Fruit fly (Drosophila melanogaster) whole organism, embryonic: ENCODE data around the gene CG15625.

Experiments used
- Asciz ChIP-seq: fragments of 200-800 bp; sonication (Bioruptor generic); optimal IDR thresholded peaks from 2 replicates; lab custom pipeline; 2017; ENCODE audit warnings: missing biosample characterization, mild to moderate bottlenecking, missing genetic modification characterization, missing genetic modification reagents
- CG10565 ChIP-seq: fragments of 200-800 bp; sonication (Bioruptor generic); optimal IDR thresholded peaks from 3 replicates; lab custom pipeline; 2016; ENCODE audit warnings: missing biosample characterization, mild to moderate bottlenecking, missing genetic modification characterization
- CG11723 ChIP-seq: fragments of 200-800 bp; sonication (Bioruptor generic); optimal IDR thresholded peaks from 2 replicates; lab custom pipeline; 2017; ENCODE audit warnings: missing biosample characterization, mild to moderate bottlenecking, missing genetic modification characterization
- CG12659 ChIP-seq: fragments of 200-800 bp; sonication (Bioruptor generic); optimal IDR thresholded peaks from 3 replicates; lab custom pipeline; 2017; ENCODE audit warnings: mild to moderate bottlenecking, missing biosample characterization, missing genetic modification reagents, missing genetic modification characterization
- CG13287 ChIP-seq: fragments of 200-800 bp; sonication (Bioruptor generic); IDR thresholded peaks from 2 replicates; pipeline ENCODE4 v1.3.6; 2022; ENCODE audit warnings: missing biosample characterization, missing genetic modification characterization; ENCODE audit not compliant: partially characterized antibody
- CG1602 ChIP-seq: fragments of 200-800 bp; sonication (Bioruptor generic); optimal IDR thresholded peaks from 3 replicates; lab custom pipeline; 2016; ENCODE audit warnings: missing biosample characterization, missing genetic modification characterization
- CG31224 ChIP-seq: fragments of 200-800 bp; sonication (Bioruptor generic); IDR thresholded peaks from 2 replicates; pipeline ENCODE4 v1.3.6; 2022; ENCODE audit warnings: missing biosample characterization, missing genetic modification characterization
- CG34376 ChIP-seq: fragments of 200-800 bp; sonication (Bioruptor generic); optimal IDR thresholded peaks from 2 replicates; lab custom pipeline; 2018; ENCODE audit warnings: missing biosample characterization, mild to moderate bottlenecking, missing genetic modification characterization
- CG4730 ChIP-seq: fragments of 200-800 bp; sonication (Bioruptor generic); IDR thresholded peaks from 2 replicates; pipeline ENCODE4 v1.3.6; 2022; ENCODE audit warnings: missing biosample characterization, missing genetic modification characterization
- CG5180 ChIP-seq: fragments of 200-800 bp; sonication (Bioruptor generic); optimal IDR thresholded peaks from 3 replicates; lab custom pipeline; 2017; ENCODE audit warnings: missing biosample characterization, missing genetic modification characterization, mild to moderate bottlenecking, moderate library complexity, missing genetic modification reagents
- CG5953 ChIP-seq: fragments of 200-800 bp; sonication (Bioruptor generic); IDR thresholded peaks from 2 replicates; pipeline ENCODE4 v1.3.6; 2022; ENCODE audit warnings: missing biosample characterization, missing genetic modification characterization
- CG6813 ChIP-seq: fragments of 200-800 bp; sonication (Bioruptor generic); optimal IDR thresholded peaks from 2 replicates; lab custom pipeline; 2017; ENCODE audit warnings: missing biosample characterization, missing genetic modification characterization, mild to moderate bottlenecking, moderate library complexity, missing genetic modification reagents
- CG6854 ChIP-seq: fragments of 200-800 bp; sonication (Bioruptor generic); optimal IDR thresholded peaks from 3 replicates; lab custom pipeline; 2017; ENCODE audit warnings: missing biosample characterization, mild to moderate bottlenecking, missing genetic modification characterization
- CG7963 ChIP-seq: fragments of 200-800 bp; sonication (Bioruptor generic); IDR thresholded peaks from 3 replicates; pipeline ENCODE4 v1.3.6; 2022; ENCODE audit warnings: missing biosample characterization, missing genetic modification characterization; ENCODE audit not compliant: partially characterized antibody
- CG8924 ChIP-seq: fragments of 200-800 bp; optimal IDR thresholded peaks from 3 replicates; lab custom pipeline; 2019; ENCODE audit warnings: missing biosample characterization, mild to moderate bottlenecking, missing genetic modification characterization, moderate library complexity
- CG8944 ChIP-seq: fragments of 200-800 bp; sonication (Bioruptor generic); optimal IDR thresholded peaks from 3 replicates; lab custom pipeline; 2016; ENCODE audit warnings: missing biosample characterization, missing genetic modification characterization
- CG9609 ChIP-seq: fragments of 200-800 bp; sonication (Bioruptor generic); optimal IDR thresholded peaks from 3 replicates; lab custom pipeline; 2016; ENCODE audit warnings: missing biosample characterization, missing genetic modification characterization
- CoRest ChIP-seq: fragments of 200-800 bp; sonication (Bioruptor generic); optimal IDR thresholded peaks from 3 replicates; lab custom pipeline; 2018; ENCODE audit warnings: missing biosample characterization, mild to moderate bottlenecking, missing genetic modification characterization, moderate library complexity
- Dad ChIP-seq: fragments of 200-800 bp; sonication (Bioruptor generic); optimal IDR thresholded peaks from 3 replicates; lab custom pipeline; 2016; ENCODE audit warnings: missing biosample characterization, missing genetic modification characterization
- Dll ChIP-seq: fragments of 200-800 bp; sonication (Bioruptor generic); IDR thresholded peaks from 4 replicates; pipeline ENCODE4 v1.3.6; 2022; ENCODE audit warnings: missing biosample characterization, missing genetic modification characterization; ENCODE audit not compliant: partially characterized antibody
- Lhr ChIP-seq: fragments of 200-800 bp; sonication (Bioruptor generic); optimal IDR thresholded peaks from 3 replicates; lab custom pipeline; 2017; ENCODE audit warnings: mild to moderate bottlenecking, missing biosample characterization, missing genetic modification reagents, missing genetic modification characterization
- MBD-R2 ChIP-seq: fragments of 200-800 bp; sonication (Bioruptor generic); IDR thresholded peaks from 2 replicates; pipeline ENCODE4 v1.3.6; 2022; ENCODE audit warnings: missing biosample characterization, missing genetic modification characterization
- Max ChIP-seq: fragments of 200-800 bp; sonication (Bioruptor generic); optimal IDR thresholded peaks from 2 replicates; lab custom pipeline; 2016; ENCODE audit warnings: missing biosample characterization, mild to moderate bottlenecking, missing genetic modification characterization
- Neu2 ChIP-seq: fragments of 200-800 bp; sonication (Bioruptor generic); optimal IDR thresholded peaks from 3 replicates; lab custom pipeline; 2016; ENCODE audit warnings: missing biosample characterization, missing genetic modification characterization, borderline replicate concordance
- Oaz ChIP-seq: fragments of 200-800 bp; sonication (Bioruptor generic); IDR thresholded peaks from 2 replicates; pipeline ENCODE4 v1.3.6; 2022; ENCODE audit warnings: missing biosample characterization, missing genetic modification characterization
- Oli ChIP-seq: fragments of 200-800 bp; sonication (Bioruptor generic); optimal IDR thresholded peaks from 2 replicates; lab custom pipeline; 2018; ENCODE audit warnings: missing biosample characterization, mild to moderate bottlenecking, missing genetic modification characterization, moderate library complexity
- PHDP ChIP-seq: fragments of 200-800 bp; sonication (Bioruptor generic); optimal IDR thresholded peaks from 3 replicates; lab custom pipeline; 2018; ENCODE audit warnings: missing biosample characterization, mild to moderate bottlenecking, missing genetic modification characterization, moderate library complexity
- Rx ChIP-seq: fragments of 200-800 bp; sonication (Bioruptor generic); IDR thresholded peaks from 2 replicates; pipeline ENCODE4 v1.3.6; 2022; ENCODE audit warnings: missing biosample characterization, missing genetic modification characterization
- Spps ChIP-seq: fragments of 200-800 bp; sonication (Bioruptor generic); optimal IDR thresholded peaks from 2 replicates; lab custom pipeline; 2018; ENCODE audit warnings: missing biosample characterization, mild to moderate bottlenecking, missing genetic modification characterization
- Vsx1 ChIP-seq: fragments of 200-800 bp; sonication (Bioruptor generic); optimal IDR thresholded peaks from 2 replicates; lab custom pipeline; 2017; ENCODE audit warnings: missing biosample characterization, mild to moderate bottlenecking, missing genetic modification characterization, missing genetic modification reagents
- aop ChIP-seq: fragments of 200-800 bp; sonication (Bioruptor generic); IDR thresholded peaks from 2 replicates; pipeline ENCODE4 v1.3.6; 2022; ENCODE audit warnings: missing biosample characterization, missing genetic modification characterization
- az2 ChIP-seq: fragments of 200-800 bp; sonication (Bioruptor generic); optimal IDR thresholded peaks from 3 replicates; lab custom pipeline; 2016; ENCODE audit warnings: missing biosample characterization, missing genetic modification characterization
- chm ChIP-seq: fragments of 200-800 bp; sonication (Bioruptor generic); IDR thresholded peaks from 2 replicates; pipeline ENCODE4 v1.3.6; 2022; ENCODE audit warnings: missing biosample characterization, missing genetic modification characterization
- emc ChIP-seq: fragments of 200-800 bp; sonication (Bioruptor generic); optimal IDR thresholded peaks from 2 replicates; lab custom pipeline; 2016; ENCODE audit warnings: missing biosample characterization, missing genetic modification characterization
- fd102C ChIP-seq: fragments of 200-800 bp; sonication (Bioruptor generic); optimal IDR thresholded peaks from 2 replicates; lab custom pipeline; 2018; ENCODE audit warnings: missing biosample characterization, mild to moderate bottlenecking, missing genetic modification characterization, moderate library complexity
- gfzf ChIP-seq: fragments of 200-800 bp; sonication (Bioruptor generic); optimal IDR thresholded peaks from 2 replicates; lab custom pipeline; 2016; ENCODE audit warnings: missing biosample characterization, mild to moderate bottlenecking, missing genetic modification characterization, moderate library complexity
- jigr1 ChIP-seq: fragments of 200-800 bp; sonication (Bioruptor generic); IDR thresholded peaks from 3 replicates; pipeline ENCODE4 v1.3.6; 2022; ENCODE audit warnings: missing biosample characterization, missing genetic modification characterization
- kay ChIP-seq: fragments of 200-800 bp; sonication (Bioruptor generic); optimal IDR thresholded peaks from 2 replicates; lab custom pipeline; 2016; ENCODE audit warnings: missing biosample characterization, missing genetic modification characterization
- kni ChIP-seq: fragments of 200-800 bp; sonication (Bioruptor generic); optimal IDR thresholded peaks from 3 replicates; lab custom pipeline; 2017; ENCODE audit warnings: mild to moderate bottlenecking, missing biosample characterization, missing genetic modification reagents, missing genetic modification characterization
- lab ChIP-seq: fragments of 200-800 bp; sonication (Bioruptor generic); optimal IDR thresholded peaks from 3 replicates; lab custom pipeline; 2017; ENCODE audit warnings: missing biosample characterization, missing genetic modification characterization, mild to moderate bottlenecking, moderate library complexity, missing genetic modification reagents
- lilli ChIP-seq: fragments of 200-800 bp; sonication (Bioruptor generic); optimal IDR thresholded peaks from 3 replicates; lab custom pipeline; 2016; ENCODE audit warnings: missing biosample characterization, missing genetic modification characterization
- sc ChIP-seq, 3 experiments: fragments of >200 bp in 2 of 3; fragments of 200-800 bp in 1 of 3; sonication (Bioruptor generic) in 1 of 3; optimal IDR thresholded peaks; 2 replicates in 2 of 3; 3 replicates in 1 of 3; lab custom pipeline; 2017; ENCODE audit warnings: mild to moderate bottlenecking in 1 of 3, missing biosample characterization in 1 of 3, missing genetic modification characterization in 1 of 3, missing genetic modification reagents in 1 of 3
- sens-2 ChIP-seq: fragments of 200-800 bp; sonication (Bioruptor generic); IDR thresholded peaks from 2 replicates; pipeline ENCODE4 v1.3.6; 2022; ENCODE audit warnings: missing biosample characterization, missing genetic modification characterization
- shn ChIP-seq: fragments of 200-800 bp; sonication (Bioruptor generic); optimal IDR thresholded peaks from 3 replicates; lab custom pipeline; 2016; ENCODE audit warnings: missing biosample characterization, missing genetic modification characterization
- slbo ChIP-seq: fragments of 200-800 bp; sonication (Bioruptor generic); IDR thresholded peaks from 2 replicates; pipeline ENCODE4 v1.3.6; 2022; ENCODE audit warnings: missing biosample characterization, missing genetic modification characterization
- stc ChIP-seq: fragments of 200-800 bp; sonication (Bioruptor generic); IDR thresholded peaks from 2 replicates; pipeline ENCODE4 v1.3.6; 2022; ENCODE audit warnings: missing biosample characterization, missing genetic modification characterization
- trem ChIP-seq: fragments of 200-800 bp; optimal IDR thresholded peaks from 3 replicates; lab custom pipeline; 2019; ENCODE audit warnings: missing biosample characterization, mild to moderate bottlenecking, missing genetic modification characterization, moderate library complexity
- unc-4 ChIP-seq: fragments of 200-800 bp; sonication (Bioruptor generic); IDR thresholded peaks from 2 replicates; pipeline ENCODE4 v1.3.6; 2022; ENCODE audit warnings: missing biosample characterization, missing genetic modification characterization; ENCODE audit not compliant: partially characterized antibody
- z ChIP-seq: fragments of 200-800 bp; sonication (Bioruptor generic); IDR thresholded peaks from 3 replicates; pipeline ENCODE4 v1.3.6; 2022; ENCODE audit warnings: missing biosample characterization, missing genetic modification characterization
- zfh1 ChIP-seq: fragments of 200-800 bp; sonication (Bioruptor generic); IDR thresholded peaks from 3 replicates; pipeline ENCODE4 v1.3.6; 2022; ENCODE audit warnings: missing biosample characterization, missing genetic modification characterization

The CG15625 gene

DNA sequence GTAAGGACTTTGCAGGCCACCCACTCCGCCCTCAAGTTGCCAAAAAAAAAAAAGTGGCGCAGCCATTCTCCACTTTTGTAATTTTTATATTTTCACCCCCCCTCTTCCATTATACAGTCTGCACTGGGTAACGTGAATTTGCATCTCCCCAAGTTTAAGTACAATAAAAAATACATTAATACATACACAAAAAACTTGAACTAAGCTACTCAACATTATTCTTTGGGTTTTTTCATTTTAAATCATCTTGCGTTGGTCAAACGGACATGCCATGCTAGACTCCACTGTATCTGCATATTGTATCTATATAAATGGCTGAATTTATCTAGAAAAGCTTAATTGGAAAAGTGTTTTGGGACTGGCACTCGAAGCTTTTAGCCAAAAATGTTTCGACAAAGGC is 28.3 kb upstream of the CG15625 start (continued):
- no peak for TF ChIP-seq CG5953 (GFP tag; lab: Robert Waterston, UW)
- peak; percentile 7 for TF ChIP-seq az2 (GFP tag; lab: Kevin White, UChicago)
- TF ChIP-seq emc (GFP tag; lab: Kevin White, UChicago) = no peak
- no peak for TF ChIP-seq fd102C (GFP tag; lab: Kevin White, UChicago)
- TF ChIP-seq Asciz (GFP tag; lab: Kevin White, UChicago) = no peak
- peak; percentile 65 for TF ChIP-seq slbo (GFP tag; lab: Robert Waterston, UW)
- no peak for TF ChIP-seq gfzf (GFP tag; lab: Kevin White, UChicago)
- no peak for TF ChIP-seq trem (tag; lab: Kevin White, UChicago)
- no peak for TF ChIP-seq CG7963 (GFP tag; lab: Robert Waterston, UW)
- no peak for TF ChIP-seq CG13287
- TF ChIP-seq Dll = no peak
- peak; percentile 76 for TF ChIP-seq lab (GFP tag; lab: Kevin White, UChicago)
- TF ChIP-seq Vsx1 (GFP tag; lab: Kevin White, UChicago) = no peak
- no peak for TF ChIP-seq CG5180
- no peak for TF ChIP-seq CG34376 (GFP tag; lab: Kevin White, UChicago)
- TF ChIP-seq Spps = no peak
- TF ChIP-seq CG31224 (GFP tag; lab: Robert Waterston, UW) = peak; percentile 21; the same call in 1 of the 2 replicates
- TF ChIP-seq sens-2 (GFP tag; lab: Robert Waterston, UW) = no peak
- no peak for TF ChIP-seq zfh1 (GFP tag; lab: Robert Waterston, UW)
- no peak for TF ChIP-seq Neu2 (GFP tag; lab: Kevin White, UChicago)
- TF ChIP-seq MBD-R2 = peak; percentile 33; the same call in 1 of the 2 replicates
- TF ChIP-seq kni (GFP tag; lab: Kevin White, UChicago) = no peak
- TF ChIP-seq chm = no peak
- TF ChIP-seq Rx (GFP tag; lab: Robert Waterston, UW) = peak; percentile 57; the same call in 1 of the 2 replicates
- no peak for TF ChIP-seq PHDP (tag; lab: Kevin White, UChicago)
- no peak for TF ChIP-seq kay (GFP tag; lab: Kevin White, UChicago)
- TF ChIP-seq jigr1 (GFP tag; lab: Robert Waterston, UW) = peak; percentile 33; the same call in 1 of the 3 replicates
- peak; percentile 8 for TF ChIP-seq CG6813 (GFP tag; lab: Kevin White, UChicago)
- no peak for TF ChIP-seq CG8924
- no peak for TF ChIP-seq shn (GFP tag; lab: Kevin White, UChicago)
- TF ChIP-seq CG11723 (GFP tag; lab: Kevin White, UChicago) = no peak
- no peak for TF ChIP-seq sc (optimal IDR thresholded peaks at IDR 0.05; lab: Kevin White, UChicago)
- no peak for TF ChIP-seq sc (GFP tag; optimal IDR thresholded peaks at IDR 0.05; lab: Kevin White, UChicago)
- no peak for TF ChIP-seq CG1602
- TF ChIP-seq Oaz (GFP tag; lab: Robert Waterston, UW) = no peak
- no peak for TF ChIP-seq Dad (GFP tag; lab: Kevin White, UChicago)
- no peak for TF ChIP-seq Lhr (GFP tag; lab: Kevin White, UChicago)
- no peak for TF ChIP-seq CG6854 (GFP tag; lab: Kevin White, UChicago)
- no peak for TF ChIP-seq CG12659 (GFP tag; lab: Kevin White, UChicago)
- TF ChIP-seq unc-4 = no peak
- peak; percentile 5 for TF ChIP-seq CoRest (tag; lab: Kevin White, UChicago)
- TF ChIP-seq CG4730 (GFP tag; lab: Robert Waterston, UW) = 0 out of 2 replicates have a peak, but pooled peaks have one; percentile 23
- TF ChIP-seq CG10565 (GFP tag; lab: Kevin White, UChicago) = no peak
- TF ChIP-seq CG8944 (GFP tag; lab: Kevin White, UChicago) = no peak
- TF ChIP-seq Oli (tag; lab: Kevin White, UChicago) = peak; percentile 6
- no peak for TF ChIP-seq Max (GFP tag; lab: Kevin White, UChicago)
- TF ChIP-seq z (GFP tag; lab: Robert Waterston, UW) = no peak
- peak; percentile 48 for TF ChIP-seq lilli
- no peak for TF ChIP-seq aop
- 0 out of 2 replicates have a peak, but pooled peaks have one; percentile 27 for TF ChIP-seq stc (GFP tag; lab: Robert Waterston, UW)
- TF ChIP-seq CG9609 = no peak
